Worm (Caenorhabditis elegans): ENCODE data around the gene fipr-11.

- TF ChIP-seq nhr-11 (tag; optimal IDR thresholded peaks at IDR 0.05) (no peak), ama-1 (optimal IDR thresholded peaks at IDR 0.05) (no peak)
These were observed at the start of gene fipr-11 for ce11 chrV:9906115-9906514.

Measured in whole organism, late embryonic.